Worm (Caenorhabditis elegans): ENCODE results near the gene F49H6.8.

DNA sequence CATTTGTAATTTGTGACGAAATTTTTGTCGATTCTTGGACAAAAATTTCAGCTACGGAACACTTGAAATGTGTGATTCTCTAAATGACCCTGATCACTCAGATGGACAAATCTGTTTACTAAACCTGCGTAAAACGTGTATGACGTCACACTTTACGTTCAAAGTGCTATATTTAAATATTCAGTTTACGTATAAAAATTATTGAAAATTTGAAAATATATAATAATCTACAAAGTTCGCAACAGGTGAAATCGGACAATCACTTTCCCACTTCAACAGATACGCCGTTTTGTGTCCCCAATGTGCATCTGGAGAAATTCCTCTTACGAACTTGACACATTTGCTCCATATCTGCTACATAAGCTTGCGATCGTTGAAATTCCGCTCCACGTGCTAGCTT is 17.3 kb downstream of the F49H6.8 start, which contains the start of gene srh-131:
- TF ChIP-seq ztf-23 (GFP tag; IDR thresholded peaks at IDR 0.05) (no peak), ztf-29 (GFP tag; IDR thresholded peaks at IDR 0.05) (no peak), T22C8.4 (GFP tag; IDR thresholded peaks at IDR 0.05) (no peak), cog-1 (tag; optimal IDR thresholded peaks at IDR 0.05) (no peak), flt-1 (GFP tag; IDR thresholded peaks at IDR 0.05) (no peak), ref-1 (GFP tag; conservative IDR thresholded peaks at IDR 0.05) (no peak), klf-2 (GFP tag; conservative IDR thresholded peaks at IDR 0.05) (no peak), tab-1 (GFP tag; IDR thresholded peaks at IDR 0.05) (no peak)
